Worm (Caenorhabditis elegans) whole organism, L3 larva: ENCODE measurements around the gene ncs-3.

Experiments used
- R02D3.7 ChIP-seq: fragments of 150-350 bp; optimal IDR thresholded peaks from 2 replicates; lab custom pipeline; 2014; ENCODE audit warnings: missing biosample characterization, missing genetic modification characterization
- ama-1 ChIP-seq: fragments of 150-350 bp; optimal IDR thresholded peaks from 2 replicates; lab custom pipeline; 2018
- ceh-28 ChIP-seq: fragments of 150-350 bp; optimal IDR thresholded peaks from 2 replicates; lab custom pipeline; 2014; ENCODE audit warnings: missing biosample characterization, missing genetic modification reagents, missing genetic modification characterization
- ceh-82 ChIP-seq: fragments of 150-350 bp; optimal IDR thresholded peaks from 2 replicates; lab custom pipeline; 2014; ENCODE audit warnings: missing biosample characterization, missing genetic modification characterization
- ceh-9 ChIP-seq: sonication (generic microtip); optimal IDR thresholded peaks from 2 replicates; lab custom pipeline; 2018; ENCODE audit warnings: missing biosample characterization, missing genetic modification characterization
- daf-12 ChIP-seq: fragments of 150-350 bp; optimal IDR thresholded peaks from 2 replicates; lab custom pipeline; 2014; ENCODE audit warnings: missing biosample characterization, missing genetic modification reagents, missing genetic modification characterization
- egl-5 ChIP-seq: fragments of 150-350 bp; optimal IDR thresholded peaks from 2 replicates; lab custom pipeline; 2017; ENCODE audit warnings: missing biosample characterization, missing genetic modification reagents, missing genetic modification characterization, inconsistent platforms
- elt-2 ChIP-seq: sonication (generic microtip); optimal IDR thresholded peaks from 2 replicates; lab custom pipeline; 2016; ENCODE audit warnings: missing genetic modification reagents, mild to moderate bottlenecking, missing genetic modification characterization, missing compliant biosample characterization
- eor-1 ChIP-seq, 2 experiments: fragments of 150-350 bp; optimal IDR thresholded peaks; 2 replicates each; lab custom pipeline; 2014 to 2018; ENCODE audit warnings: missing biosample characterization in 2 of 2, missing genetic modification characterization in 2 of 2
- fkh-10 ChIP-seq: sonication (generic microtip); optimal IDR thresholded peaks from 2 replicates; lab custom pipeline; 2017; ENCODE audit warnings: missing biosample characterization, missing genetic modification reagents, missing genetic modification characterization
- fkh-2 ChIP-seq: fragments of 150-350 bp; optimal IDR thresholded peaks from 2 replicates; lab custom pipeline; 2014; ENCODE audit warnings: missing biosample characterization, missing genetic modification reagents, missing genetic modification characterization
- hmg-11 ChIP-seq: sonication (generic microtip); optimal IDR thresholded peaks from 2 replicates; lab custom pipeline; 2016; ENCODE audit warnings: missing genetic modification characterization, missing compliant biosample characterization
- lin-15B ChIP-seq: fragments of 150-350 bp; optimal IDR thresholded peaks from 2 replicates; lab custom pipeline; 2014; ENCODE audit warnings: missing biosample characterization, missing genetic modification characterization
- lin-39 ChIP-seq: fragments of 150-350 bp; optimal IDR thresholded peaks from 2 replicates; lab custom pipeline; 2018; ENCODE audit warnings: missing biosample characterization, missing genetic modification reagents, missing genetic modification characterization
- lsy-12 ChIP-seq: sonication (generic microtip); optimal IDR thresholded peaks from 2 replicates; lab custom pipeline; 2016; ENCODE audit warnings: mild to moderate bottlenecking, missing genetic modification characterization, missing compliant biosample characterization
- mdl-1 ChIP-seq: fragments of 150-350 bp; optimal IDR thresholded peaks from 2 replicates; lab custom pipeline; 2014; ENCODE audit warnings: missing biosample characterization, missing genetic modification characterization
- mml-1 ChIP-seq: fragments of 150-350 bp; sonication (generic microtip); optimal IDR thresholded peaks from 3 replicates; lab custom pipeline; 2014; ENCODE audit warnings: missing biosample characterization, missing genetic modification characterization
- nfya-1 ChIP-seq: sonication (generic microtip); optimal IDR thresholded peaks from 2 replicates; lab custom pipeline; 2017; ENCODE audit warnings: missing genetic modification characterization, mild to moderate bottlenecking, missing compliant biosample characterization, antibody characterized with exemption, moderate library complexity; ENCODE audit not compliant: insufficient read depth
- nhr-11 ChIP-seq: fragments of 150-350 bp; optimal IDR thresholded peaks from 2 replicates; lab custom pipeline; 2014; ENCODE audit warnings: missing biosample characterization, missing genetic modification characterization
- nhr-12 ChIP-seq: fragments of 150-350 bp; optimal IDR thresholded peaks from 2 replicates; lab custom pipeline; 2014; ENCODE audit warnings: missing biosample characterization, missing genetic modification characterization
- nhr-23 ChIP-seq: fragments of 150-350 bp; optimal IDR thresholded peaks from 2 replicates; lab custom pipeline; 2014; ENCODE audit warnings: missing biosample characterization, missing genetic modification reagents, missing genetic modification characterization
- nhr-237 ChIP-seq: fragments of 150-350 bp; optimal IDR thresholded peaks from 2 replicates; lab custom pipeline; 2014; ENCODE audit warnings: missing biosample characterization, missing genetic modification characterization
- nhr-25 ChIP-seq: sonication (generic microtip); optimal IDR thresholded peaks from 2 replicates; lab custom pipeline; 2017; ENCODE audit warnings: missing biosample characterization, missing genetic modification characterization
- nhr-67 ChIP-seq: fragments of 150-350 bp; optimal IDR thresholded peaks from 2 replicates; lab custom pipeline; 2014; ENCODE audit warnings: missing biosample characterization, missing genetic modification characterization
- nhr-76 ChIP-seq: fragments of 150-350 bp; sonication (generic microtip); optimal IDR thresholded peaks from 5 replicates; lab custom pipeline; 2014; ENCODE audit warnings: missing biosample characterization, missing genetic modification characterization
- pha-4 ChIP-seq: fragments of 150-350 bp; optimal IDR thresholded peaks from 2 replicates; lab custom pipeline; 2014; ENCODE audit warnings: missing biosample characterization, missing genetic modification reagents, missing genetic modification characterization
- sea-2 ChIP-seq: fragments of 150-350 bp; sonication (generic microtip); optimal IDR thresholded peaks from 4 replicates; lab custom pipeline; 2014; ENCODE audit warnings: missing biosample characterization, missing genetic modification reagents, missing genetic modification characterization
- skn-1 ChIP-seq: fragments of 150-350 bp; optimal IDR thresholded peaks from 2 replicates; lab custom pipeline; 2014; ENCODE audit warnings: missing biosample characterization, missing genetic modification characterization
- tbx-2 ChIP-seq: sonication (generic microtip); optimal IDR thresholded peaks from 2 replicates; lab custom pipeline; 2016; ENCODE audit warnings: mild to moderate bottlenecking, missing genetic modification characterization, missing compliant biosample characterization
- unc-39 ChIP-seq: sonication (generic microtip); optimal IDR thresholded peaks from 4 replicates; lab custom pipeline; 2017; ENCODE audit warnings: missing biosample characterization, missing genetic modification characterization
- unc-62 ChIP-seq: fragments of 150-350 bp; sonication (generic microtip); optimal IDR thresholded peaks from 4 replicates; lab custom pipeline; 2014; ENCODE audit warnings: missing biosample characterization, missing genetic modification reagents, missing genetic modification characterization
- ztf-4 ChIP-seq: fragments of 150-350 bp; optimal IDR thresholded peaks from 2 replicates; lab custom pipeline; 2014; ENCODE audit warnings: missing biosample characterization, missing genetic modification characterization

ncs-3 gene

DNA sequence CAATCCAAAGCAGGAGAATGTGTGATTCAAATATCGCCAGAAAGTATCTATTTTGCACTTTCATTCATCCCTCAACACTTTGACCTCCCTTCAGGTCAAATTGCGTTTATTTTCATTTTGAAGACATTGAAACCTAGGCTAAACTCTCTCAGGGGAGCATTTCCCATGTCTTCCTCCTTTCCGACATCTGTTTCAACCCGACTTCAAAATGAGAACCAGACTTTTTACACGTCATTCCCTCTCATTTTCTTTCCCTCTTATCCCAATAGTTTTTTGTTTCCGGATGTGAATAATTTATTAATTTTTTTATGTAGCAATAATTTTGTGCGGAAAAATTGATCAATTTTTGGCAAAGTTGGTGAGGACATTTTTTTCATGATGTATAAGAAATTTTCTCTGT lies 921 bp upstream of the ncs-3 start:
- no peak for TF ChIP-seq ama-1
- no peak for TF ChIP-seq nhr-76 (tag; lab: Kevin White, UChicago)
- no peak for TF ChIP-seq skn-1 (tag; lab: Kevin White, UChicago)
- no peak for TF ChIP-seq pha-4
- TF ChIP-seq ceh-82 (tag; lab: Kevin White, UChicago): no peak

DNA sequence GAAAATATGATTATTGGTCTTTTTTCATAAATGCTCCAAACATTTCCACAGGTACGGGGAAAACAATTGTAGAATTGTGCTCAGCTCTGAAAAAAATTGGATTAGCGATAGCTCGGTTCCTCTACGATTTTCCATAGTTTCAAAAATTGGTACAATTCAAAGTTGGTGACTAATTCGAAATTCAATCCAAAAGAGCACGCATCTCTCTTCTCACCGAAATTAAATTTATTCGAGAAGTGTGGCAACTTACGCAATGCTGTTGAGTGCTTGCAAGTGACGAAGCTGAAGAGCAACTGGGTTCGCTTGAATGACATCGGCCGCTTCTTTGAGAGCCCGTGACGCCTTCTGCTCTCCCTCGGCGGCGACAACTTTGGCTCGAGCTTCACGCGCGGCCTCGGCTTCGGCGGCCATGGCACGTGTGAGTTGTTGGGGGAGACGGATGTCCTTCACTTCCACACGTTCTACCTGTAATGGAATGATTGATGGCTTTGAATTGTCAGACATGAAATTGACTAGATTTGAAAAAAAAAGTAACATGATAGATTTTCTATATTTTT lies 4.0 kb downstream of the ncs-3 start:
- TF ChIP-seq hmg-11 (tag; lab: Kevin White, UChicago) (peak; percentile 0), elt-2 (no peak)

DNA sequence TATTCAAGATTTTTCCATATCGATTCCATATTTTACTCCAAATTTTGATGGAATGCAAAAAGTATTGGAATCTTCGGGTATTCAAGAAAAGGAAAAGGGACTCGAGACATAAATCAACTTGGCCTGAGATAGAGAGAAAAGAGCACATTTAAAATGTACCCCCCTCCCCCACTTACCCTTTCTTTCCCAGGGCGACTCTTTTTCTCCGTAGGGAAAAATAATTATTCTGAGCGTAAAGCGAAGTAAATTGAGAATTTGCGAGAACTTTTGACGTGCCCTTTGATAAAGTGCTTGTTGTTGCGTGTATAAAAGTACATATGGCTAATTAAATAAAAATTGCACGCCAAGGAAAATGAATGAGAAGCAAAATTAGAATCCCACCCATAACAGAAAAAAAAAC lies 6.8 kb downstream of the ncs-3 start:
- peak; percentile 25 for TF ChIP-seq lin-39 (tag; lab: Kevin White, UChicago)
- TF ChIP-seq eor-1 (tag; optimal IDR thresholded peaks at IDR 0.05; lab: Kevin White, UChicago): no peak
- peak; percentile 25 for TF ChIP-seq nfya-1 (tag; lab: Kevin White, UChicago)
- TF ChIP-seq nhr-25 (tag; lab: Kevin White, UChicago): no peak

DNA sequence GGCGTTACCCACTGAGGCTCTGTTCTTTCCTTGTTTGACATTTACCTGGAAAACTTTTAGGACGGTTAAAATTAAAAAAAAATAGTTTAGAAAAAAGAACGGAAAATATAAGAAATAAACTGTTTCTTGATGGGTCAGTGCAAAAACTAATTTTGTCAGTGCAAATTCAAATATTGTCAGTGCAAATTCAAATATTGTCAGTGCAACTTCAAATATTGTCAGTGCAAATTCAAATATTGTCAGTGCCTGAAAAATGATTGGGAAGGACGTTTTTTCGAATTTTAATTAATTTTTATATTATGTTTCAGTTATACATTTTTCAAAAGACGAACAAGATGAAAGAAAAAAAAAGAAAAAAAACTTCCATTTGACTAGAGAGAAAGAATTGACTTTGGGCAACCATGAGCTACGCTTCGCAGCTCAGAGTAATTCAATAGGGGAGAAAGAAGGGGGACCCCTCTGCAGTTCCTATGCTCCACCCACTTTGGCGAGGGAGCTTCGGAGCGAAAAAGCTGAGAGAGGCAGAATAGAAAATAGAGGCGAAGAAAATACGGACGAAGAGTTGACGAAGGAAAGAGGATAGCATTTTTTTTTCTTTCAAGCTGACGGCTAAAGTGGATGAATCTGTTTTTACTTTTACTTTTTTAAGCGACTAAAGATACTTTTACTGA lies 8.7 kb downstream of the ncs-3 start, which contains the start of gene unc-1:
Gene unc-1 (minus strand): TSS at position 51 of the 671 bp plus-strand sequence.
- TF ChIP-seq lin-39 (tag; lab: Kevin White, UChicago): peak; percentile 64
- TF ChIP-seq nhr-25 (tag; lab: Kevin White, UChicago): no peak
- TF ChIP-seq nfya-1 (tag; lab: Kevin White, UChicago): peak; percentile 59
- peak; percentile 82 for TF ChIP-seq hmg-11 (tag; lab: Kevin White, UChicago)

DNA sequence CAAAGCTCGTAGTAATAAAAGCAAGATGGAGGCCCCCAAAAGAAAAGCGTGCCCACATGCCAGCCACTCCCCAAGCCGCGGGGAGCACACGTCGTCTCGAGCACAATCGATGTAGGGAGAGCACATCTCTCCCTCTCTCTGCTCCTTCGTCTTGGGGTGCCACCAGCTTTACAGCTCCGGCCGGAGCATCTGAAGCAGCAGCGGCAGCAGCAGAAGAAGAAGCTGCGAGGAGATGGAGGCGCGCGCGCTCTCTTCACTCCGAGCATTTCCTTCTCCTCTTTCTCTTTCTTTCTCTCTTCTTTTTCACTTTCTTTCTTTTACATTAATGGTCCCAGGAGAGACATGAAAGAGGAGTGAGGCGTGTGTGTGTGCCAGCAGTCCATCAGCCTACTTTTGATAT lies 10.2 kb downstream of the ncs-3 start:
- TF ChIP-seq lsy-12 (peak; percentile 6), daf-12 (tag; lab: Kevin White, UChicago) (no peak), lin-39 (tag; lab: Kevin White, UChicago) (peak; percentile 93), mdl-1 (tag; lab: Kevin White, UChicago) (peak; percentile 39), lin-15B (tag; lab: Kevin White, UChicago) (peak; percentile 6), egl-5 (tag; lab: Kevin White, UChicago) (peak; percentile 65), nfya-1 (tag; lab: Kevin White, UChicago) (peak; percentile 81), tbx-2 (peak; percentile 67), hmg-11 (tag; lab: Kevin White, UChicago) (peak; percentile 77), unc-39 (no peak), fkh-10 (peak; percentile 23)

DNA sequence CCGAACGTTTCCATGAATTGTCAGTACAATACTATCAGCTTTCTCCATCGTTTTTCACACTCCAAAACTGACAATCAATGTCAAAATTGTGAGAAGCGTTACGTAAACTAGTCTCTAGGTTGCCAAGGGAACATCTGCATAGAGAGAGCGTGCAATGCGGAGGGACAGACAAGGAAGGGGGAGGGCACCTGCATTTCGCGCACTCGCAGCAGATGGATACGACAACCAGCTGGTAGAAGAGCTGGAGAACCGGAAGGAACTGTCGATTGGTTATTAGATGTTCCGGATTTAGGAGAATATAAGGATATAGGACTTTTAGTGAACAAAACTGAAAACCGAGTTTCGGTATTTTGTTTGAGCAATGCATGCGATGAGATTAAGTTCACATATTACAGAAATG lies 15.1 kb downstream of the ncs-3 start, which contains the start of gene mksr-1:
Gene mksr-1 (minus strand): TSS at position 144 of the 400 bp plus-strand sequence.
- TF ChIP-seq ztf-4 (tag; lab: Kevin White, UChicago) (no peak), mml-1 (tag; lab: Kevin White, UChicago) (no peak), tbx-2 (no peak), ceh-82 (tag; lab: Kevin White, UChicago) (no peak), pha-4 (no peak), nhr-67 (tag; lab: Kevin White, UChicago) (no peak), ceh-28 (tag; lab: Kevin White, UChicago) (no peak), ceh-9 (tag; lab: Kevin White, UChicago) (no peak), nhr-12 (tag; lab: Kevin White, UChicago) (no peak), sea-2 (no peak), unc-62 (GFP tag; lab: Kevin White, UChicago) (no peak), nhr-76 (tag; lab: Kevin White, UChicago) (no peak), fkh-2 (no peak), nhr-23 (no peak), daf-12 (tag; lab: Kevin White, UChicago) (no peak), nhr-11 (tag; lab: Kevin White, UChicago) (no peak), R02D3.7 (tag; lab: Kevin White, UChicago) (no peak), skn-1 (tag; lab: Kevin White, UChicago) (no peak), nhr-237 (tag; lab: Kevin White, UChicago) (no peak)
- TF ChIP-seq, all 47 proteins: peak for 0
